Fruit fly (Drosophila melanogaster): ENCODE data around the gene JhI-21.

Gene JhI-21

dm6 chr2L:12004211-12004979, 51.4 kb downstream of the JhI-21 start (continued):
- peak; percentile 1 for TF ChIP-seq Lpt (GFP tag; optimal IDR thresholded peaks at IDR 0.05)

dm6 chr2L:12003792-12004210, 52.0 kb downstream of the JhI-21 start:
- no peak for TF ChIP-seq CG8632 (GFP tag; optimal IDR thresholded peaks at IDR 0.05)
- TF ChIP-seq CG3919 (GFP tag; optimal IDR thresholded peaks at IDR 0.05), result no peak
- peak; percentile 64 for TF ChIP-seq svp (GFP tag)
- peak; percentile 77 for TF ChIP-seq dsx (GFP tag; optimal IDR thresholded peaks at IDR 0.05; ENCODE audit: poor library complexity, severe bottlenecking)

- TF ChIP-seq esn (GFP tag; optimal IDR thresholded peaks at IDR 0.05) (peak; percentile 48), CG11902 (GFP tag; optimal IDR thresholded peaks at IDR 0.05) (no peak), ss (GFP tag; optimal IDR thresholded peaks at IDR 0.05) (peak; percentile 18 to 68), Hr4 (GFP tag; optimal IDR thresholded peaks at IDR 0.05) (peak; percentile 61), CG6792 (GFP tag; optimal IDR thresholded peaks at IDR 0.05) (peak; percentile 15), Ets96B (tag; optimal IDR thresholded peaks at IDR 0.05) (no peak), CG3919 (GFP tag; optimal IDR thresholded peaks at IDR 0.05) (peak; percentile 63), vri (GFP tag; optimal IDR thresholded peaks at IDR 0.05) (no peak), Sox102F (GFP tag; optimal IDR thresholded peaks at IDR 0.05) (peak; percentile 7), Lpt (GFP tag; optimal IDR thresholded peaks at IDR 0.05) (no peak), CG11762 (GFP tag; optimal IDR thresholded peaks at IDR 0.05; ENCODE audit: insufficient read depth) (peak; percentile 16), CG8319 (GFP tag; optimal IDR thresholded peaks at IDR 0.05) (no peak), topi (GFP tag; optimal IDR thresholded peaks at IDR 0.05) (peak; percentile 7), Sox15 (GFP tag; optimal IDR thresholded peaks at IDR 0.05) (no peak), CG11294 (GFP tag; IDR thresholded peaks at IDR 0.05) (no peak), CG1621 (tag; optimal IDR thresholded peaks at IDR 0.05) (peak; percentile 61), CG10669 (GFP tag; optimal IDR thresholded peaks at IDR 0.05) (no peak), Eip75B (GFP tag; optimal IDR thresholded peaks at IDR 0.05) (no peak), pdm3 (GFP tag; optimal IDR thresholded peaks at IDR 0.05) (peak; percentile 47), Gug (GFP tag; IDR thresholded peaks at IDR 0.05) (no peak), Blimp-1 (GFP tag; optimal IDR thresholded peaks at IDR 0.05) (peak; percentile 35), CG10631 (GFP tag; optimal IDR thresholded peaks at IDR 0.05) (peak; percentile 31), Eip78C (GFP tag) (peak; percentile 80), cyc (GFP tag; optimal IDR thresholded peaks at IDR 0.05) (no peak), CG8632 (GFP tag; optimal IDR thresholded peaks at IDR 0.05) (peak; percentile 28), CG6276 (GFP tag; optimal IDR thresholded peaks at IDR 0.05) (peak; percentile 19), fd85E (GFP tag; optimal IDR thresholded peaks at IDR 0.05) (no peak), CG3032 (tag; optimal IDR thresholded peaks at IDR 0.05) (peak; percentile 16), Smox (GFP tag; optimal IDR thresholded peaks at IDR 0.05) (peak; percentile 12), CG32006 (GFP tag; optimal IDR thresholded peaks at IDR 0.05) (peak; percentile 61), salr (GFP tag; optimal IDR thresholded peaks at IDR 0.05) (peak in 1 of 2 experiments; percentile 28), fd59A (GFP tag; optimal IDR thresholded peaks at IDR 0.05) (no peak), CG16779 (tag; optimal IDR thresholded peaks at IDR 0.05) (peak; percentile 32), CG15336 (GFP tag; IDR thresholded peaks at IDR 0.05) (no peak), CG31627 (GFP tag; optimal IDR thresholded peaks at IDR 0.05) (peak; percentile 17), CG7368 (GFP tag; optimal IDR thresholded peaks at IDR 0.05) (peak; percentile 30), Eip93F (GFP tag; optimal IDR thresholded peaks at IDR 0.05) (no peak), acj6 (GFP tag; optimal IDR thresholded peaks at IDR 0.05) (peak; percentile 56), achi (GFP tag; optimal IDR thresholded peaks at IDR 0.05) (peak; percentile 35), OdsH (GFP tag; optimal IDR thresholded peaks at IDR 0.05) (peak; percentile 42), dac (GFP tag; optimal IDR thresholded peaks at IDR 0.05) (no peak), CG4318 (GFP tag; optimal IDR thresholded peaks at IDR 0.05) (peak; percentile 14)
These were observed 52.7 kb downstream of the JhI-21 start for dm6 chr2L:12002922-12003791.
